Worm (Caenorhabditis elegans): ENCODE measurements around the gene lys-7.

The lys-7 gene

DNA sequence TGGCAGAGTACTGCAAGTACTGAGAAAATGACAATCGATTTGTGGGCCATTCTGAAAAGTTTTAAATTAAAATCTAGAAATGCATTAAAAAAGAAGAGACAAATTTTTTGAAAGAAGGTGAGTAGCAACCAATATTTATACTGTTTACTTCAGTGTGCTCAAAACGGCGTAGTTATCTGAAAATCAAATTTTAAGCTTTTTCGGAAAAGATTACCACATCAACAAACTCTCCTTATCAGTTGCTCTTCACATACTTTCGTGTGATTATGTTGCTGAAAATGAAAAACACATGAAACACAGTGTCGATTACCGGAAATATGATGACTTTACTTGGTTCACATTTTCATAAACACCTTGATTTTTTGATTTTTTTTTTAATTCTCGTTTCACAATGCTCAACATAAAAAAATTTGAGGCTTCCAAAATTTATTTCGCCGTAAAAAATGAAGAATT lies at the start of gene lys-7:
Gene lys-7 (minus strand): TSS at position 51 of the 453 bp plus-strand sequence.
- TF ChIP-seq daf-16 (GFP tag; optimal IDR thresholded peaks at IDR 0.05): no peak
- TF ChIP-seq daf-16 (tag; optimal IDR thresholded peaks at IDR 0.05): peak; percentile 96
- TF ChIP-seq mes-2 (tag; optimal IDR thresholded peaks at IDR 0.05; ENCODE audit: poor library complexity, severe bottlenecking): no peak

DNA sequence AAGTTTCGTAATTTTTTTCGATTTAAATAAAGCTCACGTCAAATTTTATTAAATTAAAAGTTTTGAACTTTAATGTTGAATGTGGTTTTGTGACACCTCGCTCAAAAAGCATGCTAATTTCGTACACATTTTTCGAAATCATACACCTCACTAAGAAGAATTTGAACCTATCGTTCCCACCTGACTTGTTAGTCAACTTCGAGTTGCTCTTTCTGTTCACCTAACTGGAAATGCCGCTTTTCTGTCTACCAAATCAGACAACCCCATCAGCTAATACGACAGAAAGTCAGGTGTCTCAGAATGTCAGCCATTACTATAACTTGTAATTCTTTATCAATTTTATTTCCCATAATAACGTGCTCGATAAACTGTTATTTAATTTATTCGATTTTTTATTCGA lies 48.0 kb upstream of the lys-7 start, which contains the start of gene srbc-66:
Gene srbc-66 (plus strand): TSS at position 301 of the 400 bp plus-strand sequence.
- TF ChIP-seq nhr-77 (tag; optimal IDR thresholded peaks at IDR 0.05) (no peak), ceh-44 (GFP tag; IDR thresholded peaks at IDR 0.05) (no peak), ztf-7 (tag; optimal IDR thresholded peaks at IDR 0.05) (no peak), mxl-3 (GFP tag; optimal IDR thresholded peaks at IDR 0.05) (no peak), nhr-111 (GFP tag; optimal IDR thresholded peaks at IDR 0.05) (no peak), Y105C5A.15 (GFP tag; IDR thresholded peaks at IDR 0.05) (no peak), dve-1 (tag; optimal IDR thresholded peaks at IDR 0.05; ENCODE audit: insufficient read depth) (no peak), jun-1 (tag; optimal IDR thresholded peaks at IDR 0.05) (no peak), Y48G9A.11 (GFP tag; IDR thresholded peaks at IDR 0.05) (no peak), Y75B8A.6 (GFP tag; IDR thresholded peaks at IDR 0.05) (no peak), skn-1 (tag; optimal IDR thresholded peaks at IDR 0.05) (no peak), tag-97 (GFP tag; IDR thresholded peaks at IDR 0.05) (no peak)

DNA sequence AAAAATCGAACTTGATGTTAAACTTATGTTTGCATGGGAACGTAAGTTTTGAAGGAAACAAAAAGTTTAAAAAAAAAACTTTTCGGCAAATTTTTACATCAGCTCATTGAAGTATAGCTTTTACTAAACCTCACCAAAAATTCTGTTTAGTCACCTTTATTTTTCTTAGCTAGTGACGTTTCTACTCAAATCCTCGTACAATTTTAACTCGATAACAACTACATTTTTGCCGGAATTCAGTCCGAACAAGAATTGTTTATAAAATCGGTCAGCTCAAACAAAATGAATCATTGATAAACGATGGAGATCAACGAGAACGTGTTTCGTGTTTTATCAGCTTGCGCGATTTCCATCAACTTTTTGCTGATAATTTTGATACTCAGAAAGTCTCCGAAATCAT lies 44.5 kb upstream of the lys-7 start, which contains the start of gene str-260:
Gene str-260 (plus strand): TSS at position 301 of the 400 bp plus-strand sequence.
- TF ChIP-seq ztf-11 (tag; optimal IDR thresholded peaks at IDR 0.05) (no peak), ctbp-1 (GFP tag; IDR thresholded peaks at IDR 0.05) (no peak), aha-1 (tag) (no peak), attf-4 (tag; optimal IDR thresholded peaks at IDR 0.05) (no peak), nhr-6 (tag; optimal IDR thresholded peaks at IDR 0.05) (no peak), vab-7 (GFP tag; IDR thresholded peaks at IDR 0.05) (no peak), unc-39 (tag; optimal IDR thresholded peaks at IDR 0.05) (no peak)

DNA sequence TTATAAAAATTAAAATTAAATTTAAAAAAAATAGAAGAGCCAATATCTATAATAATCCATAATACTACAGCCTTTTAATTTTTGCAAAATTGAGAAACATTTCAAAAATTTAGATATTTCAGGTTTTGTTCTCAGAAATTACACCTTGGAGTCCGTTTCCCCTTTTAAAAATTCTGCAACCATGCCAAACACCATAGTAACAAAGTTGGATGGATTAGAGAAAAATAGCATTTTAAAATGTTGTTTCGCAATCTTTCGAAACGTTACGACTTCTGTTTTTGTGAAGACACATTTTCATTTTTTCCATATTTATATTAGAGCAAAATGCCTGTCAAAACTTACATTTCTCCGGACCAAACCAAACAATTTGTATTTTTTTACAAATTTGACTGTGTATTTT lies 42.6 kb upstream of the lys-7 start, which contains the start of gene T24A6.7:
Gene T24A6.7 (plus strand): TSS at position 301 of the 400 bp plus-strand sequence.
- TF ChIP-seq unc-39 (tag; optimal IDR thresholded peaks at IDR 0.05) (no peak), lsy-2 (tag; optimal IDR thresholded peaks at IDR 0.05) (no peak)

DNA sequence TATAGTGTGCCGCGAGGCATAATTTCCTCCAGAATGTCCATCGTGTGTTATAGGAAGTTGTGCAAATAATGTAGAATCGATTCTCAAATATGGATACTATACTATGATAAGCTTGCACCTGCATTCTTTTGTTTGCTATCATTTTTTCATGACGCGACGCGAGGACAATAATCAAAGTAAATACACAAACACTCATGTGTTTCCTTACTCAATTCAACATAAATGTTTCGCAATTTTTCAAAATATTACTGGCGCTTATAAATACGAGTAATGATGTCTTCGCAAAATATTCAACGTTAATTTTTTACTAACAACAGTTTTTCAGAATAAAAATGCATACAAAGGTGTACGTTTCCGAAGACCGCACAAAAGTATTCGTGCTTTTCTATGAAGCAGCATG lies 40.9 kb upstream of the lys-7 start, which contains the start of gene irg-1:
Gene irg-1 (plus strand): TSS at position 326 of the 400 bp plus-strand sequence.
- TF ChIP-seq tra-1 (GFP tag; IDR thresholded peaks at IDR 0.05) (no peak), aly-2 (tag; optimal IDR thresholded peaks at IDR 0.05) (no peak), daf-16 (GFP tag; optimal IDR thresholded peaks at IDR 0.05) (no peak), daf-16 (tag; optimal IDR thresholded peaks at IDR 0.05) (peak; percentile 72), aha-1 (tag) (peak; percentile 56), unc-62 (GFP tag; optimal IDR thresholded peaks at IDR 0.05 in 1 of 2) (peak in 1 of 2 experiments; percentile 27), unc-62 (tag; optimal IDR thresholded peaks at IDR 0.05) (no peak), nhr-28 (tag; optimal IDR thresholded peaks at IDR 0.05) (peak; percentile 54), nhr-77 (tag; optimal IDR thresholded peaks at IDR 0.05) (peak; percentile 37), jun-1 (tag; optimal IDR thresholded peaks at IDR 0.05) (no peak), pha-4 (GFP tag; IDR thresholded peaks at IDR 0.05) (no peak), pha-4 (tag; optimal IDR thresholded peaks at IDR 0.05) (peak; percentile 30), pqm-1 (tag; optimal IDR thresholded peaks at IDR 0.05) (peak; percentile 4), nhr-6 (tag; optimal IDR thresholded peaks at IDR 0.05) (no peak)

DNA sequence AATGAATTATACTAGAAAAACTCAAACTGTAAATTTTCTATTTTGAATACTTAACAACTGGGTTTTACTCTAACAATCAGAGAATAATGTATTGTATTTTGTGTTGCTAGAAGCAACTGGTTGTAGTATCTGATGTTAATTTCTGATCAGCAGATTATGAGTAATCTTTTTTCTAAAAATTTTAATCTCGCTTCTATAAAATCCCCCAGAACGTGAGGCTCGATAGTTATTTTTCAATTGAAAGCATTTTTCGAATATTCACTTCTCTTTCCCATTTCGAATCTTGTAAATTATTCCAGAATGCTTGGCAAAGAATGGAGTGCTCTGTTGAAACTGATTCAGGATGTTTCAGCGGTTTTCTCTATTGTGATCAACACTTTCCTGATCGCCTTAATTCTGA lies 35.5 kb upstream of the lys-7 start, which contains the start of gene str-227:
Gene str-227 (plus strand): TSS at position 301 of the 400 bp plus-strand sequence.
- TF ChIP-seq unc-62 (GFP tag; optimal IDR thresholded peaks at IDR 0.05 in 1 of 2): peak in 1 of 2 experiments; percentile 2
- TF ChIP-seq unc-62 (tag; optimal IDR thresholded peaks at IDR 0.05): no peak
- no peak for TF ChIP-seq jun-1 (tag; optimal IDR thresholded peaks at IDR 0.05)
- no peak for TF ChIP-seq nhr-48 (tag; optimal IDR thresholded peaks at IDR 0.05)
